Worm (Caenorhabditis elegans): Measurements from ENCODE around the gene gfi-1.

- TF ChIP-seq fkh-6 (tag; optimal IDR thresholded peaks at IDR 0.05) (no peak), unc-86 (tag; optimal IDR thresholded peaks at IDR 0.05) (no peak), eyg-1 (tag; optimal IDR thresholded peaks at IDR 0.05) (no peak), ceh-31 (tag; optimal IDR thresholded peaks at IDR 0.05) (no peak), sdc-2 (tag; optimal IDR thresholded peaks at IDR 0.05) (no peak), fkh-10 (GFP tag; optimal IDR thresholded peaks at IDR 0.05) (no peak), nfya-1 (tag; optimal IDR thresholded peaks at IDR 0.05) (no peak)
These were observed 42.3 kb upstream of the gfi-1 start, which contains the start of gene T05H4.3 for ce11 chrV:6442037-6442436.

All from whole organism, late embryonic.